Fruit fly (Drosophila melanogaster) whole organism, embryonic: ENCODE measurements around the gene Nsf2.

ENCODE experiments used
- Awh ChIP-seq: fragments of 200-800 bp; sonication (Bioruptor generic); IDR thresholded peaks from 2 replicates; pipeline ENCODE4, ENCODE4 v1.3.6; 2022; ENCODE audit warnings: missing biosample characterization, missing genetic modification characterization
- B-H2 ChIP-seq: fragments of 200-800 bp; sonication (Bioruptor generic); optimal IDR thresholded peaks from 2 replicates; lab custom pipeline; 2018; ENCODE audit warnings: missing biosample characterization, mild to moderate bottlenecking, missing genetic modification characterization
- CG12219 ChIP-seq: fragments of 200-800 bp; sonication (Bioruptor generic); optimal IDR thresholded peaks from 3 replicates; lab custom pipeline; 2018; ENCODE audit warnings: missing biosample characterization, mild to moderate bottlenecking, missing genetic modification characterization
- CG13287 ChIP-seq: fragments of 200-800 bp; sonication (Bioruptor generic); IDR thresholded peaks from 2 replicates; pipeline ENCODE4 v1.3.6; 2022; ENCODE audit warnings: missing biosample characterization, missing genetic modification characterization; ENCODE audit not compliant: partially characterized antibody
- CG13424 ChIP-seq: fragments of 200-800 bp; sonication (Bioruptor generic); optimal IDR thresholded peaks from 2 replicates; lab custom pipeline; 2019; ENCODE audit warnings: missing biosample characterization, mild to moderate bottlenecking, missing genetic modification characterization, moderate library complexity
- CG14710 ChIP-seq: fragments of 200-800 bp; sonication (Bioruptor generic); optimal IDR thresholded peaks from 3 replicates; lab custom pipeline; 2019; ENCODE audit warnings: missing biosample characterization, mild to moderate bottlenecking, missing genetic modification characterization, moderate library complexity
- CG16779 ChIP-seq: fragments of 200-800 bp; sonication (Bioruptor generic); IDR thresholded peaks from 2 replicates; pipeline ENCODE4 v1.3.6; 2022; ENCODE audit warnings: missing biosample characterization, missing genetic modification characterization
- CG16813 ChIP-seq: fragments of 200-800 bp; sonication (Bioruptor generic); IDR thresholded peaks from 3 replicates; pipeline ENCODE4 v1.3.6; 2022; ENCODE audit warnings: missing biosample characterization, missing genetic modification characterization; ENCODE audit not compliant: partially characterized antibody
- CG2199 ChIP-seq: fragments of 200-800 bp; sonication (Bioruptor generic); IDR thresholded peaks from 3 replicates; pipeline ENCODE4 v1.3.6; 2022; ENCODE audit warnings: missing biosample characterization, missing genetic modification characterization
- CG30020 ChIP-seq: fragments of 200-800 bp; optimal IDR thresholded peaks from 2 replicates; lab custom pipeline; 2019; ENCODE audit warnings: missing biosample characterization, mild to moderate bottlenecking, missing genetic modification characterization, moderate library complexity
- CG30403 ChIP-seq: fragments of 200-800 bp; sonication (Bioruptor generic); optimal IDR thresholded peaks from 3 replicates; lab custom pipeline; 2016; ENCODE audit warnings: missing biosample characterization, missing genetic modification characterization
- CG3065 ChIP-seq: fragments of 200-800 bp; sonication (Bioruptor generic); optimal IDR thresholded peaks from 2 replicates; lab custom pipeline; 2016; ENCODE audit warnings: missing biosample characterization, missing genetic modification characterization
- CG3163 ChIP-seq: fragments of 200-800 bp; sonication (Bioruptor generic); optimal IDR thresholded peaks from 3 replicates; lab custom pipeline; 2016; ENCODE audit warnings: missing biosample characterization, missing genetic modification characterization
- CG34224 ChIP-seq: fragments of 200-800 bp; sonication (Bioruptor generic); IDR thresholded peaks from 3 replicates; pipeline ENCODE4 v1.3.6; 2022; ENCODE audit warnings: missing biosample characterization, missing genetic modification characterization; ENCODE audit not compliant: partially characterized antibody
- CG4617 ChIP-seq: fragments of 200-800 bp; sonication (Bioruptor generic); optimal IDR thresholded peaks from 3 replicates; lab custom pipeline; 2016; ENCODE audit warnings: missing biosample characterization, missing genetic modification characterization, borderline replicate concordance
- CG5180 ChIP-seq: fragments of 200-800 bp; sonication (Bioruptor generic); optimal IDR thresholded peaks from 3 replicates; lab custom pipeline; 2017; ENCODE audit warnings: missing biosample characterization, missing genetic modification characterization, mild to moderate bottlenecking, moderate library complexity, missing genetic modification reagents
- CG6654 ChIP-seq: fragments of 200-800 bp; sonication (Bioruptor generic); optimal IDR thresholded peaks from 2 replicates; lab custom pipeline; 2017; ENCODE audit warnings: missing biosample characterization, mild to moderate bottlenecking, missing genetic modification characterization
- CG6813 ChIP-seq: fragments of 200-800 bp; sonication (Bioruptor generic); optimal IDR thresholded peaks from 2 replicates; lab custom pipeline; 2017; ENCODE audit warnings: missing biosample characterization, missing genetic modification characterization, mild to moderate bottlenecking, moderate library complexity, missing genetic modification reagents
- CG8290 ChIP-seq, 3 experiments: fragments of 200-800 bp; sonication (Bioruptor generic); optimal IDR thresholded peaks; 2 replicates each; lab custom pipeline; 2016 to 2019; ENCODE audit warnings: missing biosample characterization in 3 of 3, missing genetic modification characterization in 3 of 3, mild to moderate bottlenecking in 2 of 3, moderate library complexity in 1 of 3
- CG9437 ChIP-seq: fragments of 200-800 bp; sonication (Bioruptor generic); optimal IDR thresholded peaks from 2 replicates; lab custom pipeline; 2018; ENCODE audit warnings: missing biosample characterization, mild to moderate bottlenecking, missing genetic modification characterization
- CG9817 ChIP-seq: fragments of 200-800 bp; sonication (Bioruptor generic); optimal IDR thresholded peaks from 2 replicates; lab custom pipeline; 2018; ENCODE audit warnings: missing biosample characterization, mild to moderate bottlenecking, missing genetic modification characterization, moderate library complexity
- CG9932 ChIP-seq: fragments of 200-800 bp; sonication (Bioruptor generic); IDR thresholded peaks from 2 replicates; pipeline ENCODE4 v1.3.6; 2022; ENCODE audit warnings: missing biosample characterization, missing genetic modification characterization
- GATAe ChIP-seq: fragments of 200-800 bp; sonication (Bioruptor generic); conservative IDR thresholded peaks from 2 replicates; pipeline ENCODE4 v1.3.6; 2022; ENCODE audit warnings: missing biosample characterization, missing genetic modification characterization
- Myb ChIP-seq: fragments of 200-800 bp; sonication (Bioruptor generic); optimal IDR thresholded peaks from 2 replicates; lab custom pipeline; 2016; ENCODE audit warnings: missing biosample characterization, missing genetic modification characterization
- Usf ChIP-seq: fragments of 200-800 bp; sonication (Bioruptor generic); optimal IDR thresholded peaks from 2 replicates; lab custom pipeline; 2017; ENCODE audit warnings: missing genotype, missing biosample characterization, missing genetic modification characterization
- amos ChIP-seq: fragments of 200-800 bp; sonication (Bioruptor generic); IDR thresholded peaks from 2 replicates; pipeline ENCODE4 v1.3.6; 2022; ENCODE audit warnings: missing biosample characterization, missing genetic modification characterization; ENCODE audit not compliant: partially characterized antibody
- br ChIP-seq: fragments of >200 bp; optimal IDR thresholded peaks from 2 replicates; lab custom pipeline; 2017
- crol ChIP-seq: fragments of 200-800 bp; sonication (Bioruptor generic); IDR thresholded peaks from 2 replicates; pipeline ENCODE4 v1.3.6; 2022; ENCODE audit warnings: missing biosample characterization, missing genetic modification characterization
- dan ChIP-seq: fragments of 200-800 bp; sonication (Bioruptor generic); IDR thresholded peaks from 2 replicates; pipeline ENCODE4 v1.3.6; 2022; ENCODE audit warnings: missing biosample characterization, missing genetic modification characterization
- dpn ChIP-seq, 2 experiments: fragments of 200-800 bp; sonication (Bioruptor generic); optimal IDR thresholded peaks; 3 replicates each; lab custom pipeline; 2016; ENCODE audit warnings: missing biosample characterization in 2 of 2, missing genetic modification characterization in 2 of 2
- dysf ChIP-seq: fragments of 200-800 bp; sonication (Bioruptor generic); IDR thresholded peaks from 3 replicates; pipeline ENCODE4 v1.3.6; 2022; ENCODE audit warnings: missing biosample characterization, missing genetic modification characterization
- exex ChIP-seq: fragments of 200-800 bp; sonication (Bioruptor generic); optimal IDR thresholded peaks from 4 replicates; lab custom pipeline; 2018; ENCODE audit warnings: missing biosample characterization, mild to moderate bottlenecking, missing genetic modification characterization, moderate library complexity
- fu2 ChIP-seq: fragments of 200-800 bp; sonication (Bioruptor generic); optimal IDR thresholded peaks from 2 replicates; lab custom pipeline; 2016; ENCODE audit warnings: missing biosample characterization, missing genetic modification characterization
- grau ChIP-seq: fragments of 200-800 bp; optimal IDR thresholded peaks from 3 replicates; lab custom pipeline; 2019; ENCODE audit warnings: missing biosample characterization, mild to moderate bottlenecking, missing genetic modification characterization, moderate library complexity
- grn ChIP-seq: fragments of 200-800 bp; sonication (Bioruptor generic); optimal IDR thresholded peaks from 3 replicates; lab custom pipeline; 2017; ENCODE audit warnings: missing biosample characterization, missing genetic modification characterization
- hkb ChIP-seq, 2 experiments: fragments of 200-800 bp in 1 of 2; fragments of >200 bp in 1 of 2; sonication (Bioruptor generic) in 1 of 2; IDR thresholded peaks in 1 of 2; optimal IDR thresholded peaks in 1 of 2; 2 replicates each; pipeline versions ENCODE4 v1.3.6 to Lab custom; 2017 to 2022; ENCODE audit warnings: missing biosample characterization in 1 of 2, missing genetic modification characterization in 1 of 2
- inv ChIP-seq: fragments of 200-800 bp; sonication (Bioruptor generic); IDR thresholded peaks from 2 replicates; pipeline ENCODE4 v1.3.6; 2022; ENCODE audit warnings: missing biosample characterization, missing genetic modification characterization; ENCODE audit not compliant: partially characterized antibody
- kah ChIP-seq: fragments of 200-800 bp; sonication (Bioruptor generic); optimal IDR thresholded peaks from 2 replicates; lab custom pipeline; 2018; ENCODE audit warnings: missing biosample characterization, mild to moderate bottlenecking, missing genetic modification characterization
- lmd ChIP-seq: fragments of 200-800 bp; sonication (Bioruptor generic); IDR thresholded peaks from 2 replicates; pipeline ENCODE4 v1.3.6; 2022; ENCODE audit warnings: missing biosample characterization, missing genetic modification characterization
- mirr ChIP-seq: fragments of 200-800 bp; sonication (Bioruptor generic); optimal IDR thresholded peaks from 3 replicates; lab custom pipeline; 2018; ENCODE audit warnings: missing biosample characterization, mild to moderate bottlenecking, missing genetic modification characterization
- nom ChIP-seq: fragments of 200-800 bp; sonication (Bioruptor generic); optimal IDR thresholded peaks from 2 replicates; lab custom pipeline; 2017; ENCODE audit warnings: missing biosample characterization, missing genetic modification characterization, mild to moderate bottlenecking, moderate library complexity, missing genetic modification reagents
- org-1 ChIP-seq: fragments of 200-800 bp; sonication (Bioruptor generic); optimal IDR thresholded peaks from 2 replicates; lab custom pipeline; 2017; ENCODE audit warnings: missing biosample characterization, missing genetic modification characterization
- sd ChIP-seq: fragments of 200-800 bp; sonication (Bioruptor generic); optimal IDR thresholded peaks from 3 replicates; lab custom pipeline; 2018; ENCODE audit warnings: missing biosample characterization, mild to moderate bottlenecking, missing genetic modification characterization, moderate library complexity
- sens-2 ChIP-seq: fragments of 200-800 bp; sonication (Bioruptor generic); IDR thresholded peaks from 2 replicates; pipeline ENCODE4 v1.3.6; 2022; ENCODE audit warnings: missing biosample characterization, missing genetic modification characterization
- sisA ChIP-seq: fragments of 200-800 bp; sonication (Bioruptor generic); IDR thresholded peaks from 2 replicates; pipeline ENCODE4 v1.3.6; 2022; ENCODE audit warnings: missing biosample characterization, missing genetic modification characterization
- sug ChIP-seq: fragments of 200-800 bp; optimal IDR thresholded peaks from 2 replicates; lab custom pipeline; 2019; ENCODE audit warnings: missing biosample characterization, mild to moderate bottlenecking, missing genetic modification characterization, moderate library complexity
- tap ChIP-seq: fragments of 200-800 bp; optimal IDR thresholded peaks from 3 replicates; lab custom pipeline; 2019; ENCODE audit warnings: missing biosample characterization, mild to moderate bottlenecking, missing genetic modification characterization, moderate library complexity
- trem ChIP-seq: fragments of 200-800 bp; optimal IDR thresholded peaks from 3 replicates; lab custom pipeline; 2019; ENCODE audit warnings: missing biosample characterization, mild to moderate bottlenecking, missing genetic modification characterization, moderate library complexity
- tup ChIP-seq: fragments of 200-800 bp; sonication (Bioruptor generic); optimal IDR thresholded peaks from 2 replicates; lab custom pipeline; 2016; ENCODE audit warnings: missing biosample characterization, mild to moderate bottlenecking, missing genetic modification characterization, moderate library complexity

Gene Nsf2

dm6 chr3R:13839883-13840412 is 2.2 kb upstream of the Nsf2 start, which contains the start of gene CG31495 (continued):
- TF ChIP-seq CG30403 (peak; percentile 17), CG16813 (GFP tag; lab: Robert Waterston, UW) (peak; percentile 58), CG5180 (GFP tag; lab: Kevin White, UChicago) (no peak), inv (GFP tag; lab: Robert Waterston, UW) (peak; percentile 38; the same call in 1 of the 2 replicates), br (lab: Kevin White, UChicago) (no peak), CG3163 (GFP tag; lab: Kevin White, UChicago) (no peak), CG9437 (GFP tag; lab: Kevin White, UChicago) (peak; percentile 99), dan (GFP tag; lab: Robert Waterston, UW) (no peak), CG4617 (GFP tag; lab: Kevin White, UChicago) (peak; percentile 17), exex (tag; lab: Kevin White, UChicago) (no peak), dpn (GFP tag; optimal IDR thresholded peaks at IDR 0.05; lab: Kevin White, UChicago) (peak in 1 of 2 experiments; percentile 34), CG13287 (peak; percentile 54), CG2199 (GFP tag; lab: Robert Waterston, UW) (no peak), sisA (GFP tag; lab: Robert Waterston, UW) (peak; percentile 43), sd (tag; lab: Kevin White, UChicago) (no peak), CG3065 (GFP tag; lab: Kevin White, UChicago) (no peak), CG9817 (tag; lab: Kevin White, UChicago) (no peak), grau (tag; lab: Kevin White, UChicago) (peak; percentile 31), CG9932 (GFP tag; lab: Robert Waterston, UW) (peak; percentile 60), GATAe (GFP tag; lab: Robert Waterston, UW) (peak; percentile 62), Usf (GFP tag; lab: Kevin White, UChicago) (no peak), grn (GFP tag; lab: Kevin White, UChicago) (no peak), B-H2 (GFP tag; lab: Kevin White, UChicago) (no peak), sens-2 (GFP tag; lab: Robert Waterston, UW) (no peak), crol (GFP tag; lab: Robert Waterston, UW) (no peak), hkb (optimal IDR thresholded peaks at IDR 0.05; lab: Kevin White, UChicago) (no peak), hkb (GFP tag; IDR thresholded peaks at IDR 0.05; lab: Robert Waterston, UW) (0 out of 2 replicates have a peak, but pooled peaks have one; percentile 9), CG8290 (GFP tag; optimal IDR thresholded peaks at IDR 0.05; lab: Kevin White, UChicago) (peak; percentile 55), CG8290 (tag; optimal IDR thresholded peaks at IDR 0.05; lab: Kevin White, UChicago) (no peak), CG16779 (no peak), fu2 (GFP tag; lab: Kevin White, UChicago) (no peak), CG13424 (tag; lab: Kevin White, UChicago) (peak; percentile 21), amos (peak; percentile 30; the same call in 1 of the 2 replicates), kah (GFP tag; lab: Kevin White, UChicago) (no peak), trem (tag; lab: Kevin White, UChicago) (peak; percentile 68), CG34224 (GFP tag; lab: Robert Waterston, UW) (peak; percentile 47; the same call in 2 of the 3 replicates), dysf (GFP tag; lab: Robert Waterston, UW) (no peak), Myb (peak; percentile 90), CG12219 (GFP tag; lab: Kevin White, UChicago) (no peak), sug (tag; lab: Kevin White, UChicago) (no peak), org-1 (no peak), mirr (GFP tag; lab: Kevin White, UChicago) (no peak), CG30020 (tag; lab: Kevin White, UChicago) (peak; percentile 85), tap (tag; lab: Kevin White, UChicago) (no peak), Awh (GFP tag; lab: Robert Waterston, UW) (no peak), nom (GFP tag; lab: Kevin White, UChicago) (no peak), lmd (GFP tag; lab: Robert Waterston, UW) (no peak), CG6654 (GFP tag; lab: Kevin White, UChicago) (no peak), CG14710 (tag; lab: Kevin White, UChicago) (peak; percentile 72), tup (GFP tag; lab: Kevin White, UChicago) (no peak), CG6813 (GFP tag; lab: Kevin White, UChicago) (no peak)
